Worm (Caenorhabditis elegans) whole organism, L4/young adult: ENCODE measurements around the gene madd-2.

ENCODE experiments used
- W03F9.2 ChIP-seq: fragments of 150-350 bp; optimal IDR thresholded peaks from 2 replicates; lab custom pipeline; 2014; ENCODE audit warnings: missing biosample characterization, missing genetic modification characterization
- dao-5 ChIP-seq: sonication (generic microtip); optimal IDR thresholded peaks from 2 replicates; lab custom pipeline; 2016; ENCODE audit warnings: missing genotype, missing genetic modification characterization, moderate library complexity, missing compliant biosample characterization
- him-1 ChIP-seq: sonication (generic microtip); optimal IDR thresholded peaks from 2 replicates; lab custom pipeline; 2016; ENCODE audit warnings: missing genotype, missing genetic modification reagents, missing genetic modification characterization, missing compliant biosample characterization

madd-2 gene

DNA sequence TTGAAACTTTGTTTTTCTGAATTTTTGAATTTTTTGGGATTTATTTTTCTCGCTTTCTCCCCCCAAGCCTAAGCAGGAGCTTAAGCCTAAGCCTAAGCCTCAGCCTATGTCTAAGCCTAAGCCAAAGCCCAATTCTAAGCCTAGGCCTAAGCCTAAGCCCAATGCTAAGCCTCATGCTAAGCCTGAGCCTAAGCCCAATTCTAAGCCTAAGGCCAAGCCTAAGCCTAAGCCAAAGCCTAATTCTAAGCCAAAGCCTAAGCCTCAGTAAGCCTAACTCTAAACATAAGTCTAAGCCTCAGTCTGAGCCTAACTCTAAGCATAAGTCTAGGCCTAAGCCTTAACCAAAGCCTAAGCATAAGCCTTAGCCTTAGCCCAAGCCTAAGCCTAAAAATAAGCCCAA, 7.2 kb upstream of the madd-2 start:
- no peak for TF ChIP-seq him-1 (tag; lab: Kevin White, UChicago)
- no peak for TF ChIP-seq W03F9.2 (tag; lab: Kevin White, UChicago)
- TF ChIP-seq dao-5 (tag; lab: Kevin White, UChicago) = no peak

DNA sequence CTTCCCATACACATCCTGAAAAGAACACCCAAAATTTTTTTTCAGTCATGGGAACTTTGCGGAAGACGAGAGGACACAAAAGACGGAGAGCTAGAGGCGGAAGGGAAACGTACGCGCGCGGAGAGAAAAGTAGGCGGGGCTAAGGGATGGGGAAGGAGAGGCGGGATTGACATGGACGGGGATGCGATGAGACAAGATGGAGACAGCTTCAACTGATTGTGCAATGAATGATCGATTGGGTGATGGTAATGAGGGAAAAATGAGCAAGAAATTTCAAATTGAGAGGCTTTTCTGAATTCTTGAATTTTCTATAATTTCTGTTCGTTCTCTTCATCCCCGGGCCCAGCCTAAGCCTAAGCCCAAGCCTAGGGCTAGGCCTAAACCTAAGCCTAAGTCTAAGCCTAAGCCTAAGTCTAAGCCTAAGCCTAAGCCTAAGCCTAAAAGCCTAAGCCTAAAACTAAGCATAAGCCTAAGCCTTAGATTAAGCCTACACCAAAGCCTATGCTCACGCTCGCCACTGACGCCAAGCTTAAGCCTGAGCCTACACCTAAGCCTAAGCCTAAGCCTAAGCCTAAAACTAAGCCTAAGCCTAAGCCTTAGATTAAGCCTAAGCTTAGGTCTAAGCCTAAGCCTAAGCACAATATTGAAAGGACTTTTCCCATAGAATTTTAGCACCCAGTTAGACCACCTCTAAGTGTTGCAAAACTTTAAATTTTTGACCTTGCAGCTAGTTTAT, 1.2 kb upstream of the madd-2 start:
- no peak for TF ChIP-seq dao-5 (tag; lab: Kevin White, UChicago)
- TF ChIP-seq him-1 (tag; lab: Kevin White, UChicago) = no peak
- no peak for TF ChIP-seq W03F9.2 (tag; lab: Kevin White, UChicago)

DNA sequence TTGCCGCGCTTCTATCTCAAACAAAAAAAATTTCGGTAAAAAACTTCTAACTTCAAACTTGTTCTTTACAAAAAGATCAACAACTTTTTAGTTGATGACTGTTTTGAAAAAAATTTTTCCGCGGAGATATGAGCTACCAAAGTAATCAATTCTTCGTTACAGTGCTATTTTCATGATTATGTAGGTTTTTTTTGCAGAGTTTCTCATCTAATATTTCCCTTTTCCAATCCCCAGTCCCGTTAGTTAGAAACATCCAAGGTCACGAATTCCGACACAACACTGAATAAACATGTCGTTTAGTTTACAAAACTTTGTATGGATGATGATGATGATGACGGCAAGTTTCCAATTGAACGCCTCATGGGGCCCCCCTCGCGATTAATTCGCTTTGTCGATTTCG, 2.7 kb downstream of the madd-2 start:
- TF ChIP-seq W03F9.2 (tag; lab: Kevin White, UChicago) (no peak), him-1 (tag; lab: Kevin White, UChicago) (no peak), dao-5 (tag; lab: Kevin White, UChicago) (no peak)

DNA sequence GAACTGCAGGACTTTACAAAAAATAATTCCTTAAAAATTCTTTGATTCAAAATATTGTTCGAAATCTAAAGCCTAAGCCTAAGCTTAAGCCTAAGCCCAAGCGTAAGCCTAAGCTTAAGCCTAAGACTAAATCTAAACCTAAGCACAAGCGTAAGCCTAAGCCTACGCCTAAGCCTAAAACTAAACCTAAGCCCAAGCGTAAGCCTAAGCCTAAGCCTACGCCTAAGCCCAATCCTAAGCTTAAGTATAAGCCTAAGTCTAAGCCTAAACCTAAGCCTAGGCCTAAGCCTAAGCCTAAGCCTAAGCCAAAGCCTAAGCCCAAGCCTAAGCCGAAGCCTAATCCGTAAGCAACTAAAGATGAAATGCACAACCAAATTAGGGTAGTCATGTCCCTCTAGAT, 4.7 kb downstream of the madd-2 start:
- TF ChIP-seq him-1 (tag; lab: Kevin White, UChicago) (no peak), dao-5 (tag; lab: Kevin White, UChicago) (no peak), W03F9.2 (tag; lab: Kevin White, UChicago) (no peak)

DNA sequence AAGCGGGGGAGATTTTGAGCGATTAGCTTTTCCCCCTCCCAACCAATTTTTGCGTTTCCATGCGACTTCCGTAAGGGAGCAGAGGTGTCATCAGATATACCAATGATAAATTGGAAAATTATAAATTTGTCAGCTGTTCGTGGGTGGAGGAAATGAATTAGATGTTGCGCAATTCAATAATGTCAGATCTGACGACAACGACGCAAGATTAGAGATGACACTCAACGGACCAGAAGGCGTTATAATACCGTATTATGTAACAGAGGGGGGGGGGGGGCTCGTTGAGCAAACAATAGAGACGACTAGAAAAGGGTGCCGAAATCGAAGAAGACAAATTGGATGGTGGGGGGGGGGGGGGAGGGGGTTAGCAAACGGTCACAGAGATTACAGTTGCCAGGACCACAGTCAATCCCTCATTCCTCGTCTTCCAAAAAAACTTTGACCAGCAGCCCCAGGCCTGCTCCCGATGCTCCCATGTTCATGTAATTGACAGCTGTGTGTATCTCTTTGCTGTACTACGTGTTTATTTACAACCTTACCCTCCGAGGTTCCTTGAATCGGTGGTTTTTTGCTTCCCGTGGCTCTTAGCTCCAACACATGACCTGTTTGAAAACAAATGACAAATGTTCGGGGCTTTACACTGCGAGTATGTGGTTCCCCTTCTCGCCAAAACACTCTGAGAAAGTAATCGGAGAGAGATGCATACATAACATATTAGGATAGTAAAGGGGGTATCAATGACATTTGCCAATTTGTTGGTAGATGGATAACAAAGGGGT, 6.2 kb downstream of the madd-2 start:
- TF ChIP-seq him-1 (tag; lab: Kevin White, UChicago) (no peak), W03F9.2 (tag; lab: Kevin White, UChicago) (no peak), dao-5 (tag; lab: Kevin White, UChicago) (no peak)

DNA sequence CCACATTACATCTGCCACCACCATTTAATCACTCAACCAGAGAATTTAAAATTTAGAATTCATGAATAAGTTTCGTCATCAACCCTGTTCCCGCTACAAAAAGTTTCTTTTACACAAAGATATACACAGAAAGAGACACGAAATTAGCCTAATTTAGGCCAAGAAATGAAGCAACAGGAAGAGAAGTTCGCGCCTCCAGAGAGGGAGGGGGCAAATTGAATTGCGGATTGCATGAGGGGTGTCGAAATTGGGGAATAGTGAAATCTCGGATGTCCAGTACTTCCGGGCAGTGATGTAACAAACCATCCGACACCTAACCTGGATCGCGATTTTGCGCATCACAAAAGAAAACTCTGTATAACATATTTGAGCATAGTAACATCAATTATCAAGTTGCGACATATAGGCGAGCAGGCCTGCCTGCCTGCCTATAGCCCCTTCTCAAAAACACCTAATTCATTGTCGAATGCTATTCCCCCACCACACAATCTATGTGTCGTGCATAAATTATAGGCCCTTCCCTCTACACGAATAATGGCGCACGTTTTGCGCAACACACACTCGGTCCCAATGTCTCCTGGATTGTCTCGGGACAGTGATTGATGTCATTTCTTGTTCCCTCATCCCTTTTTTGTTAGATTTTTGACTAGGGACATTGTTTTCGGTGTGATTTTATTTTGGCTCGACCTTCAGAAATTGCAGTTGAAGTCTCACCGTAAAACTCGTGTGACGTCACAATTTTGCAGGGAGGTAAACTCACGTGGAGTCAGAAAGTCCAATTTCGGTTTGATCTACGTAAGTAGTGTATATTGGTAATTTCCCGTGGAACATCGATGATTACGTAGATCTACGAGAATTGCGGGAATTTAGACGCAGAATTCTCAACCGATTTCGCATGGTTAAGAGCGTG, 7.2 kb downstream of the madd-2 start:
- TF ChIP-seq W03F9.2 (tag; lab: Kevin White, UChicago) = no peak
- no peak for TF ChIP-seq him-1 (tag; lab: Kevin White, UChicago)
- TF ChIP-seq dao-5 (tag; lab: Kevin White, UChicago) = no peak

DNA sequence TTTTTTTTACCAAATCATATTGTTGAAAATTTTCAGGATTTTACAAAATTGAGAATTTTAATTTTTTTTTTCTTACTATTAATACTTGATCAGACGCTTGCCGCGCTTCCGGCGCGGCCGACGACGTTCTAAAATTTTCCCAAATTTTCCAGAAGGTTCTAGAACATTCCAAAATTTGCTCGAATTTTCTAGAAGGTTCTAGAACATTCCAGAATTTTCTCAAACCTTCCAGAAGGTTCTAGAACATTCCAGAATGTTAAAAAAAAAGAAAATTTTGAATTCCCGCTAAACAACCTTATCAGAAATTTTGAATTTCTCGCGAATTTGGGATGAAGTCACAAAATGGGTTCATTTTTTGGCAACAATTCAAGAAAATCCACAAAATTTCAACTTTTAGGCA, 9.0 kb downstream of the madd-2 start:
- TF ChIP-seq dao-5 (tag; lab: Kevin White, UChicago) = no peak
- TF ChIP-seq W03F9.2 (tag; lab: Kevin White, UChicago) = no peak
- no peak for TF ChIP-seq him-1 (tag; lab: Kevin White, UChicago)

DNA sequence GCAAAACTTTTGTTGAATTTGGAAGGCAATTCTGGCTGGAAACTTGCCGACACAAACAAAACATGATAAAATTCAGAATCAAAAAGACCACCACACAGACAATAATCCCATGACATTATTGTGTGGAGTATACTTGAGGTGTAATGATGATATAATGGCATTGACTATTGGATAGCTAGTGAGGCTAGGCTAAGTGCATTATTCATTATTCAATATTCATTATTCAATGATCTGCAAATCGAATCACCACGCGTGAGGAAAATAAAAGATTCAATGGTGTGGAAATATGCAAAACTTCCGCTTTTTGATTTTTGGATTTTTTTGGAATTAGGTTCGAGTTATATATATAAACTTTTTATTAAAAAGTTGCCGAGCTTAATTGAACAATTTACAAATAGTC, 11.7 kb downstream of the madd-2 start:
- TF ChIP-seq him-1 (tag; lab: Kevin White, UChicago) (no peak), dao-5 (tag; lab: Kevin White, UChicago) (no peak), W03F9.2 (tag; lab: Kevin White, UChicago) (no peak)

DNA sequence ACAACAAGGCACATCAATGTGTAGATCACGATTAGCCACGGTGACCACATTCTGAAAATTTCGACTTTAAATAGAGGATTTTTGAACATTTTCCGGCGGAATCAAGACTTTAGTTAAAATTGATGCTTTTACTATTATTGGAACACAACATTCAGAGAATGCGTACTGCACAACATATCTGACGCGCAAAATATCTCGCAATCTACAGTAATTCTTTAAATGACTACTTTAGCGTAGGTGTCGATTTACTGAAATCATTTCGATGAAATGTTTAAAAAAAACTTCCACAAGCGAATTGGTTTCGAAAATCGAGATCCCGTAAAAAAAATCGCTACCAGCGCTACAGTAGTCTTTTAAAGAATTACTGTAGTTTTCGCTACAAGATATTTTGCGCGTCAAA, 14.7 kb downstream of the madd-2 start, which contains the start of gene Y50D4A.10:
Gene Y50D4A.10 (minus strand): TSS at position 57 of the 400 bp plus-strand sequence.
- TF ChIP-seq him-1 (tag; lab: Kevin White, UChicago) (no peak), W03F9.2 (tag; lab: Kevin White, UChicago) (no peak), dao-5 (tag; lab: Kevin White, UChicago) (no peak)

DNA sequence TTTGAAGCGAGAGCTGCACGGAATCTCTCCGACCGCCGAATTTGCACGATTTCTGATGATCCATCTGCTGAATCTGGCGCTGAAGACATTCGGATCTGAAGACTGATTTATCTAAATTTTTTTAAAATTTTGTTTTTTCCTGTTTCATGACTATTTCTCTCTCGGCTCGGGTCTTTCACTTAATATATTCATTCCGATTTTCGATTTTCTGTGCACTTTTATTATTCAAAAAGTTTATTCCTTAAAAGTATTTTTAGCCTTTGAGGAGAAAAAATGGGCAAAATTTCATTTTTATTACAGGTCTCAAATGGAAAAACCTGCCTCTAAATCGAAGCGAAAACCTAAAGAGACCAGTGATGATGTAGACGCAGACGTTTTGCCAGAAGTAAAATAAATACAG, 27.7 kb downstream of the madd-2 start, which contains the start of gene Y50D4A.1:
Gene Y50D4A.1 (plus strand): TSS at position 301 of the 400 bp plus-strand sequence.
- TF ChIP-seq dao-5 (tag; lab: Kevin White, UChicago) = no peak
- TF ChIP-seq him-1 (tag; lab: Kevin White, UChicago) = no peak

DNA sequence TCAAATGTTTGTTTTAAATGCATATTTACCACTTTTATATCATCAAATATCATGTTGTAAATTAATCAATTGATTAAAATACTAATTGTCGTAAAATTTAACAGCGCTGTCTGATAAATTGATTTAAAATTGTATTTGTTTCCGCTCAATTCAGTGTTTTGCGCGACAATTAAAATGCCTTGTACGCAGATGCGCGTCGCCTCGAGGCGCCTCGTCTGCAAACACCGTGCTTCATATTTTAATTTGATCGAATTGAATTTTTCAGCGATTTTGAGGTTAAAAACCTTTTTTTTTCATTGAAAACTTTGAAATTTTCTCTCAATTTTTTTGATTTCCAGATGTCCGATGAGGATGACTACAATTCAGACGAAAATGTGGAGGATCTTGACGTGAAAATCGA, 28.3 kb downstream of the madd-2 start, which contains the start of gene Y50D4A.5:
Gene Y50D4A.5 (plus strand): TSS at position 337 of the 400 bp plus-strand sequence.
- TF ChIP-seq him-1 (tag; lab: Kevin White, UChicago) = no peak
- TF ChIP-seq dao-5 (tag; lab: Kevin White, UChicago) = no peak
- no peak for TF ChIP-seq W03F9.2 (tag; lab: Kevin White, UChicago)

DNA sequence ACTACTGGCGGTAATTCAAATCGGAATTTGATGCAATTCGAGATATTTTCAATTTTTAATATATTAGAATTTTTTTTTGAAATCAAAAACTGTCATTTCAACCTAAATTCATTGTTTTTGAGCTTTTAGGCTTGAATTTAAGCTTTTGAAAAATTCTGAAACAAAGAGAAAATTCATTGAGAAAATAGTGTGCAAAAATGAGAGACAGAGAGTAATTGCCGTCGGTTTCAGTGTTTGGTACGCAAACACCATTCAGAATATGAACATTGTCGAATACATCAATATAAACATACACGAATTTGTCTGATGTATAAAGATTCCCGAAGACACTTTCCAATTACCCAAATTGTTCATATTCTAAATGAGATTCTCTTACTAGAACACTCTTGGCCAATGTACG, 33.5 kb downstream of the madd-2 start:
- TF ChIP-seq him-1 (tag; lab: Kevin White, UChicago) = no peak
- no peak for TF ChIP-seq dao-5 (tag; lab: Kevin White, UChicago)
- no peak for TF ChIP-seq W03F9.2 (tag; lab: Kevin White, UChicago)
